Worm (Caenorhabditis elegans): ENCODE results near the gene ZK418.5.

DNA sequence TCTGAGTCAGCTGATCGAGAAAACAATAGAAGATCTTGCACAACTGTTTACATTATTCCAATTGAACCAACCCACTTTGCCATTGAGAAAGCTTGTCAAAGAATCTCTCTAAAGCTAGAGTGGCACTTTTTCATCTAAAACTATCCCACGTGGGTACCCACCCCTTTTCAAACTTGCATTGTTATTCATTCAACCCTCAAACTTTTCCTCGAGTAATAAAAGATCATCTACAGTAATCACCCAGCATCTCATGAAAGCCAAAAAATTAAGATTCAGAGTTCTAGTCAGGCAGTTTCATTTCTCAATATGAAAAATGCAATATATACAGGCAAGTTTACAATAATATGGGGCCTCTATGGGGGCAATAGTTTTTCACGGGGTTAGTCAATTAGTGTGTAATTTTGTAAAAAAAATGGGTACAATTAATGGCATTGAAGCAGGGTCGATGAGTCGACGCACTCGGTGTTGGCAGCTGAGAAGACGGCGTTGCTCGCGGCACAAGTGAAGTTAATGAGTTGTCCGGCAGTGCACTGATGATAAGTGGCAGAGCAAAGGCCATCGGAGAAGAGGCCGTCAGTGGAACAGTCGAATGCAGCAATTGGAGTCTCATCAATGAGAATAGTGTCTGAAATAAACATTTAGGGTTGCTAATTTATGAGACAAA lies 28.3 kb upstream of the ZK418.5 start:
- TF ChIP-seq tab-1 (GFP tag; IDR thresholded peaks at IDR 0.05) (no peak), ref-1 (GFP tag; conservative IDR thresholded peaks at IDR 0.05) (no peak), flt-1 (GFP tag; IDR thresholded peaks at IDR 0.05) (no peak), med-1 (GFP tag; optimal IDR thresholded peaks at IDR 0.05; ENCODE audit: insufficient read depth) (no peak), T22C8.4 (GFP tag; IDR thresholded peaks at IDR 0.05) (no peak), cog-1 (tag; optimal IDR thresholded peaks at IDR 0.05) (no peak), ztf-29 (GFP tag; IDR thresholded peaks at IDR 0.05) (no peak)
